Worm (Caenorhabditis elegans) whole organism, L2 larva: ENCODE data around the gene cyp-25A4.

ENCODE experiments used
- lsy-2 ChIP-seq, 2 experiments: fragments of 150-350 bp in 1 of 2; sonication (generic microtip) in 1 of 2; optimal IDR thresholded peaks; 2 replicates each; lab custom pipeline; 2014 to 2017; ENCODE audit warnings: missing biosample characterization in 2 of 2, missing genetic modification characterization in 2 of 2
- nhr-10 ChIP-seq: sonication (generic microtip); optimal IDR thresholded peaks from 2 replicates; lab custom pipeline; 2017; ENCODE audit warnings: missing biosample characterization, missing genetic modification characterization
- nhr-12 ChIP-seq: fragments of 150-350 bp; optimal IDR thresholded peaks from 2 replicates; lab custom pipeline; 2014; ENCODE audit warnings: missing biosample characterization, missing genetic modification characterization

DNA sequence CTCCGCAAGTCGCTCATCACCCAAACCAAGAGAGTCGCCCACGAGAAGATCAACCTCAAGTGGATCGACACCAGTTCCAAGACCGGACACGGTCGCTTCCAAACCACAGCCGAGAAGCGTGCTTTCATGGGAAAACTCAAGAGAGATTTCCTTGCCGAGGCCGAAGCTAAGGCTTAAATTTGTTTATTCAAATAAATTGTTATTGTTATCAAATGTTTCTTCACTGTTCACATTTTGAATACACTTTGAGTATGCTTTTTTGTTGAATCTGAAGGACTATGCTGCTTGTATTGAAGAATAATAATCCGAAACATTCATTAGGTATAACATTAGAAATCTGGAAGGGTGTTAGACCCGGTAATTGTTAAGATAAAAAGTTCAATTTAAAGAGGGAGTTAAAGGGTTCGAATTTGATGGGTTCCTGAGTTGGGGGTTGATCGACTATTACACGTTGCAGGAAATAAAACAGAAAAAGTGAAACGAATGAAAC is 17.5 kb upstream of the cyp-25A4 start:
- TF ChIP-seq nhr-12 (tag; lab: Kevin White, UChicago) (no peak), nhr-10 (tag; lab: Kevin White, UChicago) (no peak), lsy-2 (tag; optimal IDR thresholded peaks at IDR 0.05; lab: Kevin White, UChicago) (no peak)
